Worm (Caenorhabditis elegans) whole organism, mixed stage, embryonic: ENCODE data around the gene srh-239.

ENCODE experiments used
- M03D4.4 ChIP-seq: sonication (generic microtip); optimal IDR thresholded peaks from 2 replicates; lab custom pipeline; 2017; ENCODE audit warnings: mild to moderate bottlenecking, missing genetic modification characterization, missing compliant biosample characterization
- bed-3 ChIP-seq: fragments of 200-800 bp; sonication (Bioruptor generic); optimal IDR thresholded peaks from 3 replicates; lab custom pipeline; 2018; ENCODE audit warnings: mild to moderate bottlenecking, missing genetic modification characterization, moderate library complexity, missing compliant biosample characterization
- blmp-1 ChIP-seq: fragments of 150-350 bp; optimal IDR thresholded peaks from 2 replicates; lab custom pipeline; 2014; ENCODE audit warnings: missing biosample characterization, missing genetic modification characterization
- ceh-39 ChIP-seq: fragments of 150-350 bp; optimal IDR thresholded peaks from 2 replicates; lab custom pipeline; 2014; ENCODE audit warnings: missing biosample characterization, missing genetic modification characterization
- ceh-43 ChIP-seq: fragments of 200-800 bp; sonication (Bioruptor generic); optimal IDR thresholded peaks from 2 replicates; lab custom pipeline; 2018; ENCODE audit warnings: mild to moderate bottlenecking, missing genetic modification characterization, moderate library complexity, missing compliant biosample characterization
- ces-1 ChIP-seq: fragments of 150-350 bp; optimal IDR thresholded peaks from 2 replicates; lab custom pipeline; 2014; ENCODE audit warnings: missing biosample characterization, missing genetic modification reagents, missing genetic modification characterization
- cnd-1 ChIP-seq: fragments of 200-800 bp; sonication (Bioruptor generic); optimal IDR thresholded peaks from 2 replicates; lab custom pipeline; 2018; ENCODE audit warnings: mild to moderate bottlenecking, missing genetic modification characterization, missing compliant biosample characterization
- elt-1 ChIP-seq: sonication (generic microtip); optimal IDR thresholded peaks from 2 replicates; lab custom pipeline; 2017; ENCODE audit warnings: missing genetic modification characterization, mild to moderate bottlenecking, missing compliant biosample characterization, antibody characterized with exemption, moderate library complexity, borderline replicate concordance; ENCODE audit not compliant: insufficient read depth
- elt-3 ChIP-seq: fragments of 150-350 bp; optimal IDR thresholded peaks from 2 replicates; lab custom pipeline; 2014; ENCODE audit warnings: missing biosample characterization, missing genetic modification characterization
- flh-1 ChIP-seq: fragments of 200-800 bp; sonication (Bioruptor generic); optimal IDR thresholded peaks from 2 replicates; lab custom pipeline; 2018; ENCODE audit warnings: mild to moderate bottlenecking, missing genetic modification characterization, moderate library complexity, missing compliant biosample characterization
- ham-2 ChIP-seq: fragments of 200-800 bp; sonication (Bioruptor generic); optimal IDR thresholded peaks from 2 replicates; lab custom pipeline; 2018; ENCODE audit warnings: mild to moderate bottlenecking, missing genetic modification characterization, missing compliant biosample characterization
- hlh-1 ChIP-seq: fragments of 150-350 bp; optimal IDR thresholded peaks from 2 replicates; lab custom pipeline; 2014; ENCODE audit warnings: missing biosample characterization, missing genetic modification reagents, missing genetic modification characterization
- lin-13 ChIP-seq: fragments of 150-350 bp; optimal IDR thresholded peaks from 2 replicates; lab custom pipeline; 2014; ENCODE audit warnings: missing biosample characterization, missing genetic modification characterization
- lin-32 ChIP-seq: fragments of 200-800 bp; sonication (Bioruptor generic); optimal IDR thresholded peaks from 2 replicates; lab custom pipeline; 2018; ENCODE audit warnings: mild to moderate bottlenecking, missing genetic modification characterization, missing compliant biosample characterization
- lsy-2 ChIP-seq: fragments of 150-350 bp; optimal IDR thresholded peaks from 2 replicates; lab custom pipeline; 2014; ENCODE audit warnings: missing biosample characterization, missing genetic modification characterization
- mab-5 ChIP-seq: fragments of 150-350 bp; optimal IDR thresholded peaks from 2 replicates; lab custom pipeline; 2014; ENCODE audit warnings: missing biosample characterization, missing genetic modification characterization
- mep-1 ChIP-seq: fragments of 150-350 bp; optimal IDR thresholded peaks from 2 replicates; lab custom pipeline; 2017; ENCODE audit warnings: missing biosample characterization, missing genetic modification reagents, missing genetic modification characterization, inconsistent platforms
- mls-2 ChIP-seq: sonication (generic microtip); optimal IDR thresholded peaks from 2 replicates; lab custom pipeline; 2016; ENCODE audit warnings: mild to moderate bottlenecking, missing genetic modification characterization, moderate library complexity, missing compliant biosample characterization
- nhr-12 ChIP-seq: fragments of 150-350 bp; optimal IDR thresholded peaks from 2 replicates; lab custom pipeline; 2014; ENCODE audit warnings: missing biosample characterization, missing genetic modification characterization
- nhr-2 ChIP-seq: fragments of 150-350 bp; optimal IDR thresholded peaks from 2 replicates; lab custom pipeline; 2014; ENCODE audit warnings: missing biosample characterization, missing genetic modification characterization
- nhr-237 ChIP-seq: fragments of 150-350 bp; optimal IDR thresholded peaks from 2 replicates; lab custom pipeline; 2014; ENCODE audit warnings: missing biosample characterization, missing genetic modification characterization
- nhr-28 ChIP-seq: fragments of 150-350 bp; optimal IDR thresholded peaks from 2 replicates; lab custom pipeline; 2014; ENCODE audit warnings: missing biosample characterization, missing genetic modification characterization
- pha-4 ChIP-seq: fragments of 150-350 bp; optimal IDR thresholded peaks from 2 replicates; lab custom pipeline; 2018; ENCODE audit warnings: missing biosample characterization, missing genetic modification reagents, missing genetic modification characterization
- sem-2 ChIP-seq: fragments of 200-800 bp; sonication (Bioruptor generic); optimal IDR thresholded peaks from 2 replicates; lab custom pipeline; 2018; ENCODE audit warnings: mild to moderate bottlenecking, missing genetic modification characterization, missing compliant biosample characterization
- snpc-4 ChIP-seq: fragments of 150-350 bp; optimal IDR thresholded peaks from 2 replicates; lab custom pipeline; 2014; ENCODE audit warnings: missing biosample characterization, missing genetic modification characterization
- sptf-1 ChIP-seq: sonication (generic microtip); optimal IDR thresholded peaks from 2 replicates; lab custom pipeline; 2017; ENCODE audit warnings: mild to moderate bottlenecking, missing genetic modification characterization, moderate library complexity, missing compliant biosample characterization
- tbx-8 ChIP-seq: fragments of 200-800 bp; sonication (Bioruptor generic); optimal IDR thresholded peaks from 2 replicates; lab custom pipeline; 2018; ENCODE audit warnings: mild to moderate bottlenecking, missing genetic modification characterization, moderate library complexity, missing compliant biosample characterization
- unc-39 ChIP-seq: fragments of 150-350 bp; optimal IDR thresholded peaks from 2 replicates; lab custom pipeline; 2014; ENCODE audit warnings: missing biosample characterization, missing genetic modification characterization
- unc-62 ChIP-seq: fragments of 150-350 bp; optimal IDR thresholded peaks from 2 replicates; lab custom pipeline; 2014; ENCODE audit warnings: missing biosample characterization, missing genetic modification reagents, missing genetic modification characterization
- zip-8 ChIP-seq: fragments of 150-350 bp; optimal IDR thresholded peaks from 2 replicates; lab custom pipeline; 2014; ENCODE audit warnings: missing biosample characterization, missing genetic modification characterization
- ztf-11 ChIP-seq: fragments of 150-350 bp; optimal IDR thresholded peaks from 2 replicates; lab custom pipeline; 2014; ENCODE audit warnings: missing biosample characterization, missing genetic modification characterization

srh-239 gene

ce11 chrV:15434647-15435046 lies 10.9 kb upstream of the srh-239 start:
- TF ChIP-seq bed-3 (GFP tag; lab: Kevin White, UChicago) (no peak), hlh-1 (tag; lab: Kevin White, UChicago) (no peak), sem-2 (GFP tag; lab: Kevin White, UChicago) (no peak), lin-32 (GFP tag; lab: Kevin White, UChicago) (no peak), ces-1 (GFP tag; lab: Kevin White, UChicago) (no peak), tbx-8 (GFP tag; lab: Kevin White, UChicago) (no peak), sptf-1 (tag; lab: Kevin White, UChicago) (no peak), elt-1 (tag; lab: Kevin White, UChicago) (no peak), cnd-1 (tag; lab: Kevin White, UChicago) (no peak), blmp-1 (no peak), mep-1 (tag; lab: Kevin White, UChicago) (no peak), zip-8 (tag; lab: Kevin White, UChicago) (no peak), pha-4 (tag; lab: Kevin White, UChicago) (no peak), M03D4.4 (tag; lab: Kevin White, UChicago) (no peak), ham-2 (GFP tag; lab: Kevin White, UChicago) (no peak), nhr-12 (tag; lab: Kevin White, UChicago) (no peak), elt-3 (no peak), snpc-4 (tag; lab: Kevin White, UChicago) (no peak), ztf-11 (tag; lab: Kevin White, UChicago) (no peak), nhr-2 (no peak)
- TF ChIP-seq, all 35 proteins: peak for 0

- no peak for TF ChIP-seq ceh-43
- TF ChIP-seq unc-62 (GFP tag; lab: Kevin White, UChicago), result no peak
Measured at ce11 chrV:15436133-15436532, 9.4 kb upstream of the srh-239 start.

ce11 chrV:15442384-15442783 lies 3.2 kb upstream of the srh-239 start:
- no peak for TF ChIP-seq ztf-11 (tag; lab: Kevin White, UChicago)
- no peak for TF ChIP-seq unc-39 (tag; lab: Kevin White, UChicago)
- TF ChIP-seq M03D4.4 (tag; lab: Kevin White, UChicago), result no peak
- TF ChIP-seq nhr-237, result no peak
- no peak for TF ChIP-seq mab-5
- TF ChIP-seq lin-13 (tag; lab: Kevin White, UChicago), result no peak
- no peak for TF ChIP-seq ceh-39 (tag; lab: Kevin White, UChicago)
- no peak for TF ChIP-seq nhr-12 (tag; lab: Kevin White, UChicago)
- TF ChIP-seq sem-2 (GFP tag; lab: Kevin White, UChicago), result no peak
- no peak for TF ChIP-seq sptf-1 (tag; lab: Kevin White, UChicago)
- no peak for TF ChIP-seq ces-1 (GFP tag; lab: Kevin White, UChicago)
- no peak for TF ChIP-seq nhr-2
- no peak for TF ChIP-seq flh-1 (GFP tag; lab: Kevin White, UChicago)
- TF ChIP-seq elt-1 (tag; lab: Kevin White, UChicago), result no peak
- no peak for TF ChIP-seq tbx-8 (GFP tag; lab: Kevin White, UChicago)

ce11 chrV:15443708-15444107 lies 1.8 kb upstream of the srh-239 start, which contains the start of gene T26H5.10:
T26H5.10 (minus strand) TSS chrV:15443808.
- TF ChIP-seq nhr-237 (no peak), snpc-4 (tag; lab: Kevin White, UChicago) (no peak), flh-1 (GFP tag; lab: Kevin White, UChicago) (no peak), unc-62 (GFP tag; lab: Kevin White, UChicago) (no peak), zip-8 (tag; lab: Kevin White, UChicago) (no peak), bed-3 (GFP tag; lab: Kevin White, UChicago) (no peak)

ce11 chrV:15444188-15444587 lies 1.3 kb upstream of the srh-239 start, which contains the start of gene T26H5.11:
T26H5.11 (minus strand) TSS chrV:15444288.
- TF ChIP-seq nhr-237 (no peak), mep-1 (tag; lab: Kevin White, UChicago) (no peak), lsy-2 (tag; lab: Kevin White, UChicago) (no peak), ham-2 (GFP tag; lab: Kevin White, UChicago) (no peak), ceh-39 (tag; lab: Kevin White, UChicago) (no peak), nhr-28 (no peak), mls-2 (tag; lab: Kevin White, UChicago) (no peak), sptf-1 (tag; lab: Kevin White, UChicago) (no peak), zip-8 (tag; lab: Kevin White, UChicago) (no peak), sem-2 (GFP tag; lab: Kevin White, UChicago) (no peak), cnd-1 (tag; lab: Kevin White, UChicago) (no peak), pha-4 (tag; lab: Kevin White, UChicago) (no peak), elt-1 (tag; lab: Kevin White, UChicago) (no peak), snpc-4 (tag; lab: Kevin White, UChicago) (no peak)
